Worm (Caenorhabditis elegans): ENCODE results near the gene hrg-3.

DNA sequence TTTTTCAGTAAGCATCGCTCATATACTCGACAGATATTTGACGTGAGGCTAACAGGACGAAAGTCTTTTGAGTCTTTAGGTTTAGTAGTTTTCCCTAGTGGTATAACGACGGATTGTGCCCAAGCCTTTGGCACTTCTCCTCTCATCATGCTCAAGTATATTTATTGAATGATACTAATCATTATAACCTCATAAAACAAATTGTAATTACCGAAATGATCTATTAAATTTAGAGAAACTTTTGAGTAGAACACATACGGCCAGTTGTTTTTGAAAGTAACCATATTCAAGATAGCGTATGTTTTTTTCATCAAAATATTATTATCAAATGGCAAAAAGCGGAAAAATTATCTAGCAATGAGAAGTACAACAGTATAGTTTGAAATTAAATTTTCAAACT is 15.0 kb downstream of the hrg-3 start:
- TF ChIP-seq unc-62 (GFP tag; optimal IDR thresholded peaks at IDR 0.05) (no peak), fkh-10 (GFP tag; optimal IDR thresholded peaks at IDR 0.05) (no peak), ama-1 (optimal IDR thresholded peaks at IDR 0.05) (no peak), nhr-237 (tag; optimal IDR thresholded peaks at IDR 0.05) (no peak), nhr-25 (tag; optimal IDR thresholded peaks at IDR 0.05) (no peak), ZK546.5 (tag; optimal IDR thresholded peaks at IDR 0.05) (no peak), mdl-1 (tag; optimal IDR thresholded peaks at IDR 0.05) (no peak), ceh-82 (tag; optimal IDR thresholded peaks at IDR 0.05) (no peak), nhr-28 (tag; optimal IDR thresholded peaks at IDR 0.05) (no peak)

Measured in whole organism, L3 larva.